Fruit fly (Drosophila melanogaster) whole organism: ENCODE measurements around the gene Rad17.

ENCODE experiments used
- CG8478 ChIP-seq: fragments of >200 bp; optimal IDR thresholded peaks from 2 replicates; lab custom pipeline; 2018; ENCODE audit warnings: inconsistent platforms
- Dll ChIP-seq: fragments of >200 bp; optimal IDR thresholded peaks from 2 replicates; lab custom pipeline; 2017
- EcR ChIP-seq, 2 experiments: fragments of >200 bp; optimal IDR thresholded peaks; 2 replicates each; lab custom pipeline; 2017; ENCODE audit warnings: missing biosample characterization in 2 of 2, missing genetic modification characterization in 2 of 2, missing genetic modification reagents in 2 of 2
- pan ChIP-seq: fragments of >200 bp; optimal IDR thresholded peaks from 2 replicates; lab custom pipeline; 2017
- psq ChIP-seq: fragments of >200 bp; optimal IDR thresholded peaks from 2 replicates; lab custom pipeline; 2017
- usp ChIP-seq: fragments of >200 bp; optimal IDR thresholded peaks from 2 replicates; lab custom pipeline; 2017; ENCODE audit warnings: missing biosample characterization, missing genetic modification characterization, mixed read lengths

The Rad17 gene

dm6 chr3R:14626781-14627180, 36.2 kb downstream of the Rad17 start:
- TF ChIP-seq pan (lab: Kevin White, UChicago) (no peak), usp (no peak), CG8478 (lab: Kevin White, UChicago) (no peak), EcR (GFP tag; optimal IDR thresholded peaks at IDR 0.05; lab: Kevin White, UChicago) (no peak), Dll (lab: Kevin White, UChicago) (no peak), psq (lab: Kevin White, UChicago) (no peak)

- TF ChIP-seq EcR (GFP tag; optimal IDR thresholded peaks at IDR 0.05; lab: Kevin White, UChicago) (no peak), CG8478 (lab: Kevin White, UChicago) (no peak), Dll (lab: Kevin White, UChicago) (no peak), psq (lab: Kevin White, UChicago) (no peak), pan (lab: Kevin White, UChicago) (no peak), usp (no peak)
Observed at dm6 chr3R:14625215-14626156, 37.5 kb downstream of the Rad17 start, which contains the start of the genes put and His4r. Gene put, minus strand, starts transcription at chr3R:14625703. Gene His4r, plus strand, starts transcription at chr3R:14625755.

dm6 chr3R:14624671-14625070, 38.3 kb downstream of the Rad17 start:
- no peak for TF ChIP-seq Dll (lab: Kevin White, UChicago)
- TF ChIP-seq pan (lab: Kevin White, UChicago) = no peak

DNA sequence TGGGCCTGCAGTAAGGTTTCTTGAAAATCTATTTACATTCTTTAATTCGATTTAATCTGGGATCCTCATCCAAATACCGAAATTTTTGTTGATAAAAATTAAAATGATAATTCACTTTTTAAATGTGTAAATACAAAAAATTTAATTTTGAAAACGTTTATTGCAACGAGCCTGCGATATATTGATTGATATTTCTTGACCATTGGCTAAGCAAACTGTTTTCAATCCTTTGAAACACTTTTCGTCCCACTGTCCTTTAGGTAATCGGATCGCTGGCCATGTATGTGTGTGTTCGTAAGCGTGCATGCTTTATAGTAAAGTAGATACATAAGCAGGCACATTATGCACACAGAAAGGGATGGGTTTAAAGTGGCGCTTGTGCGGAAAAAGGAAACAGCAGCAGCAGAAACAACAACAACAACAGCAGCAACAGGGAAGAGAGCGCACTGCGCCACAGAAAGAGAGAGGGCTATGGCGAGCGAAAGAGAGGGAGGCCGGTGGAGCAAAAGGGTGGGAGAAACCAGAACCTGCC, 38.8 kb downstream of the Rad17 start:
- TF ChIP-seq pan (lab: Kevin White, UChicago) = no peak
- no peak for TF ChIP-seq psq (lab: Kevin White, UChicago)
- TF ChIP-seq CG8478 (lab: Kevin White, UChicago) = no peak
- no peak for TF ChIP-seq usp
- TF ChIP-seq EcR (GFP tag; optimal IDR thresholded peaks at IDR 0.05; lab: Kevin White, UChicago) = no peak
- no peak for TF ChIP-seq Dll (lab: Kevin White, UChicago)

DNA sequence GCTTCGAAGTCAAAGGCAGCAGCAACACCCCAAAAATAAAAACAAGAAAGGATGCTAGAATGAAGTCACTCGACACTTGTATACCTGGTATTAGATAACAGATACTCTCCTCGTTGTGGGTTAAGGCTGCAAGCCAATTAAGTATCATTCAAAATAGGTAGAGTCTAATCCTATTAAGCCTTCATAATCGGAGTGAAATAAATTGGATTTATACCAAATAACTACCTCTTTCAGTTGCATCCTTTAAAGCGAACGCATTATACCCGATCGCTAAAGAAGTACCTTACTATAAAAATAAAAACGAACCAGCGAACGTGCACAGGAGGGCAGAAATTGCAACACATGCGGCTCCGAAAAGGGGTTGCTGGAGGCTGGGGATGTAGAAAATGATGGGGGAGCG, 40.4 kb downstream of the Rad17 start:
- TF ChIP-seq psq (lab: Kevin White, UChicago) (no peak), EcR (GFP tag; optimal IDR thresholded peaks at IDR 0.05; lab: Kevin White, UChicago) (no peak), pan (lab: Kevin White, UChicago) (no peak), usp (no peak), CG8478 (lab: Kevin White, UChicago) (no peak), Dll (lab: Kevin White, UChicago) (no peak)
